Worm (Caenorhabditis elegans) whole organism, L1 larva: ENCODE results near the gene F09B12.3.

ENCODE experiments used
- C16A3.4 ChIP-seq: fragments of 150-350 bp; optimal IDR thresholded peaks from 2 replicates; lab custom pipeline; 2014; ENCODE audit warnings: missing biosample characterization, missing genetic modification characterization
- ama-1 ChIP-seq: fragments of 150-350 bp; optimal IDR thresholded peaks from 2 replicates; lab custom pipeline; 2014
- blmp-1 ChIP-seq: fragments of 150-350 bp; optimal IDR thresholded peaks from 2 replicates; lab custom pipeline; 2014; ENCODE audit warnings: missing biosample characterization, missing genetic modification characterization
- ceh-63 ChIP-seq: fragments of 200-800 bp; sonication (Bioruptor generic); optimal IDR thresholded peaks from 2 replicates; lab custom pipeline; 2018; ENCODE audit warnings: mild to moderate bottlenecking, missing genetic modification characterization, missing compliant biosample characterization
- ceh-8 ChIP-seq: fragments of 200-800 bp; sonication (Bioruptor generic); optimal IDR thresholded peaks from 2 replicates; lab custom pipeline; 2018; ENCODE audit warnings: mild to moderate bottlenecking, missing genetic modification characterization, moderate library complexity, missing compliant biosample characterization
- ceh-88 ChIP-seq: fragments of 200-800 bp; sonication (Bioruptor generic); IDR thresholded peaks from 2 replicates; pipeline ENCODE4 v1.3.6; 2022; ENCODE audit warnings: missing genetic modification characterization, missing compliant biosample characterization
- ces-1 ChIP-seq: fragments of 150-350 bp; optimal IDR thresholded peaks from 2 replicates; lab custom pipeline; 2014; ENCODE audit warnings: missing biosample characterization, missing genetic modification reagents, missing genetic modification characterization
- dsc-1 ChIP-seq: sonication (generic microtip); optimal IDR thresholded peaks from 2 replicates; lab custom pipeline; 2016; ENCODE audit warnings: mild to moderate bottlenecking, missing genetic modification characterization, missing compliant biosample characterization
- elt-2 ChIP-seq: sonication (generic microtip); optimal IDR thresholded peaks from 2 replicates; lab custom pipeline; 2016; ENCODE audit warnings: missing genetic modification characterization, mild to moderate bottlenecking, inconsistent platforms, missing compliant biosample characterization, missing genetic modification reagents
- elt-3 ChIP-seq, 6 experiments: fragments of 150-350 bp in 1 of 6; sonication (generic microtip); optimal IDR thresholded peaks; 2 replicates each; lab custom pipeline; 2017 to 2018; ENCODE audit warnings: missing biosample characterization in 6 of 6, missing genetic modification characterization in 6 of 6, inconsistent platforms in 1 of 6
- fkh-10 ChIP-seq: sonication (generic microtip); optimal IDR thresholded peaks from 2 replicates; lab custom pipeline; 2017; ENCODE audit warnings: missing biosample characterization, missing genetic modification reagents, missing genetic modification characterization
- fkh-4 ChIP-seq: sonication (generic microtip); optimal IDR thresholded peaks from 2 replicates; lab custom pipeline; 2016; ENCODE audit warnings: missing compliant biosample characterization, missing genetic modification characterization, borderline replicate concordance
- fkh-8 ChIP-seq: sonication (generic microtip); optimal IDR thresholded peaks from 2 replicates; lab custom pipeline; 2016; ENCODE audit warnings: mild to moderate bottlenecking, missing genetic modification characterization, missing compliant biosample characterization
- grh-1 ChIP-seq: fragments of 200-800 bp; sonication (Bioruptor generic); IDR thresholded peaks from 2 replicates; pipeline ENCODE4 v1.3.6; 2022; ENCODE audit warnings: missing genetic modification reagents, missing genetic modification characterization, missing compliant biosample characterization
- hlh-4 ChIP-seq: sonication (generic microtip); optimal IDR thresholded peaks from 2 replicates; lab custom pipeline; 2016; ENCODE audit warnings: mild to moderate bottlenecking, missing genetic modification characterization, missing compliant biosample characterization
- isw-1 ChIP-seq: fragments of 200-800 bp; sonication (Bioruptor generic); IDR thresholded peaks from 2 replicates; pipeline ENCODE4 v1.3.6; 2022; ENCODE audit warnings: missing genetic modification characterization, missing compliant biosample characterization
- jun-1 ChIP-seq: fragments of 150-350 bp; optimal IDR thresholded peaks from 2 replicates; lab custom pipeline; 2014; ENCODE audit warnings: missing biosample characterization, missing genetic modification reagents, missing genetic modification characterization
- lin-14 ChIP-seq: fragments of 200-800 bp; sonication (Bioruptor generic); optimal IDR thresholded peaks from 2 replicates; lab custom pipeline; 2018; ENCODE audit warnings: mild to moderate bottlenecking, missing genetic modification characterization, moderate library complexity, missing compliant biosample characterization
- lin-15B ChIP-seq: fragments of 150-350 bp; sonication (generic microtip); optimal IDR thresholded peaks from 3 replicates; lab custom pipeline; 2014; ENCODE audit warnings: missing biosample characterization, missing genetic modification characterization
- lin-35 ChIP-seq, 2 experiments: fragments of 150-350 bp; optimal IDR thresholded peaks; 2 replicates each; lab custom pipeline; 2014; ENCODE audit warnings: missing biosample characterization in 2 of 2, missing genetic modification characterization in 2 of 2, missing genetic modification reagents in 2 of 2
- lsy-2 ChIP-seq, 2 experiments: fragments of 150-350 bp; optimal IDR thresholded peaks; 2 replicates each; lab custom pipeline; 2014; ENCODE audit warnings: missing biosample characterization in 2 of 2, missing genetic modification characterization in 2 of 2
- mab-9 ChIP-seq: fragments of 200-800 bp; sonication (Bioruptor generic); IDR thresholded peaks from 2 replicates; pipeline ENCODE4 v1.3.6; 2022; ENCODE audit warnings: missing genetic modification reagents, missing genetic modification characterization, missing compliant biosample characterization
- mdl-1 ChIP-seq, 2 experiments: fragments of 150-350 bp; optimal IDR thresholded peaks; 2 replicates each; lab custom pipeline; 2014 to 2017; ENCODE audit warnings: missing biosample characterization in 2 of 2, missing genetic modification characterization in 2 of 2, inconsistent platforms in 1 of 2
- mef-2 ChIP-seq: fragments of 150-350 bp; optimal IDR thresholded peaks from 2 replicates; lab custom pipeline; 2014; ENCODE audit warnings: missing biosample characterization, missing genetic modification characterization
- mep-1 ChIP-seq: fragments of 150-350 bp; optimal IDR thresholded peaks from 2 replicates; lab custom pipeline; 2014; ENCODE audit warnings: missing biosample characterization, missing genetic modification characterization
- nhr-12 ChIP-seq: sonication (generic microtip); optimal IDR thresholded peaks from 2 replicates; lab custom pipeline; 2017; ENCODE audit warnings: missing biosample characterization, missing genetic modification characterization
- nhr-19 ChIP-seq: fragments of 200-800 bp; sonication (Bioruptor generic); conservative IDR thresholded peaks from 2 replicates; pipeline ENCODE4 v1.3.6; 2022; ENCODE audit warnings: missing genetic modification characterization, missing compliant biosample characterization
- nhr-20 ChIP-seq: sonication (generic microtip); optimal IDR thresholded peaks from 2 replicates; lab custom pipeline; 2016; ENCODE audit warnings: mild to moderate bottlenecking, missing genetic modification characterization, missing compliant biosample characterization
- nhr-237 ChIP-seq: fragments of 150-350 bp; optimal IDR thresholded peaks from 2 replicates; lab custom pipeline; 2014; ENCODE audit warnings: missing biosample characterization, missing genetic modification characterization
- nhr-28 ChIP-seq: fragments of 150-350 bp; optimal IDR thresholded peaks from 2 replicates; lab custom pipeline; 2014; ENCODE audit warnings: missing biosample characterization, missing genetic modification characterization
- nhr-71 ChIP-seq: sonication (generic microtip); optimal IDR thresholded peaks from 2 replicates; lab custom pipeline; 2016; ENCODE audit warnings: mild to moderate bottlenecking, missing genetic modification characterization, moderate library complexity, missing compliant biosample characterization
- nhr-76 ChIP-seq: sonication (generic microtip); optimal IDR thresholded peaks from 2 replicates; lab custom pipeline; 2017; ENCODE audit warnings: missing biosample characterization, missing genetic modification characterization
- nhr-84 ChIP-seq: sonication (generic microtip); optimal IDR thresholded peaks from 2 replicates; lab custom pipeline; 2017; ENCODE audit warnings: missing biosample characterization, missing genetic modification characterization
- nhr-85 ChIP-seq: sonication (generic microtip); peaks from one replicate; lab custom pipeline; 2016; ENCODE audit warnings: missing genetic modification characterization, inconsistent platforms, missing compliant biosample characterization
- nhr-90 ChIP-seq: sonication (generic microtip); optimal IDR thresholded peaks from 2 replicates; lab custom pipeline; 2016; ENCODE audit warnings: mild to moderate bottlenecking, missing genetic modification characterization, missing compliant biosample characterization; ENCODE audit not compliant: poor library complexity
- pag-3 ChIP-seq: sonication (generic microtip); optimal IDR thresholded peaks from 2 replicates; lab custom pipeline; 2017; ENCODE audit warnings: missing genetic modification characterization, mild to moderate bottlenecking, missing compliant biosample characterization, antibody characterized with exemption, borderline replicate concordance; ENCODE audit not compliant: insufficient read depth
- pqm-1 ChIP-seq: sonication (generic microtip); optimal IDR thresholded peaks from 3 replicates; lab custom pipeline; 2017; ENCODE audit warnings: missing biosample characterization, missing genetic modification characterization
- rnt-1 ChIP-seq: sonication (generic microtip); optimal IDR thresholded peaks from 2 replicates; lab custom pipeline; 2016; ENCODE audit warnings: mild to moderate bottlenecking, missing genetic modification characterization, moderate library complexity, missing compliant biosample characterization
- snpc-4 ChIP-seq: fragments of 150-350 bp; optimal IDR thresholded peaks from 2 replicates; lab custom pipeline; 2014; ENCODE audit warnings: missing biosample characterization, missing genetic modification characterization
- snu-23 ChIP-seq: sonication (generic microtip); optimal IDR thresholded peaks from 2 replicates; lab custom pipeline; 2016; ENCODE audit warnings: missing genetic modification characterization, missing compliant biosample characterization
- sox-4 ChIP-seq: sonication (generic microtip); optimal IDR thresholded peaks from 2 replicates; lab custom pipeline; 2016; ENCODE audit warnings: missing genetic modification characterization, missing compliant biosample characterization
- tbx-2 ChIP-seq: sonication (generic microtip); optimal IDR thresholded peaks from 2 replicates; lab custom pipeline; 2016; ENCODE audit warnings: missing genetic modification characterization, missing compliant biosample characterization
- tlp-1 ChIP-seq: fragments of 150-350 bp; optimal IDR thresholded peaks from 2 replicates; lab custom pipeline; 2014; ENCODE audit warnings: missing biosample characterization, missing genetic modification characterization
- unc-130 ChIP-seq: fragments of 150-350 bp; optimal IDR thresholded peaks from 2 replicates; lab custom pipeline; 2017; ENCODE audit warnings: missing biosample characterization, missing genetic modification characterization, inconsistent platforms
- unc-30 ChIP-seq: sonication (generic microtip); optimal IDR thresholded peaks from 2 replicates; lab custom pipeline; 2017; ENCODE audit warnings: missing biosample characterization, missing genetic modification characterization
- xbp-1 ChIP-seq: sonication (generic microtip); optimal IDR thresholded peaks from 2 replicates; lab custom pipeline; 2016; ENCODE audit warnings: missing genetic modification characterization, missing compliant biosample characterization
- ztf-11 ChIP-seq, 2 experiments: sonication (generic microtip); optimal IDR thresholded peaks; 2 replicates each; lab custom pipeline; 2016 to 2017; ENCODE audit warnings: missing genetic modification characterization in 2 of 2, missing biosample characterization in 1 of 2, missing compliant biosample characterization in 1 of 2

The F09B12.3 gene

ce11 chrX:15079406-15079805 lies 18.3 kb downstream of the F09B12.3 start:
- TF ChIP-seq unc-130 (tag; lab: Kevin White, UChicago) = peak; percentile 63
- peak; percentile 56 for TF ChIP-seq snu-23 (GFP tag; lab: Kevin White, UChicago)
- peak; percentile 5 for TF ChIP-seq C16A3.4 (tag; lab: Kevin White, UChicago)
- peak; percentile 38 for TF ChIP-seq nhr-90
- no peak for TF ChIP-seq rnt-1 (tag; lab: Kevin White, UChicago)
- TF ChIP-seq lin-14 = peak; percentile 64
- TF ChIP-seq elt-3 (tag; optimal IDR thresholded peaks at IDR 0.05; lab: Kevin White, UChicago) = peak in 5 of 6 experiments; percentile 48 to 92 (median 69)
- no peak for TF ChIP-seq nhr-76
- peak; percentile 69 for TF ChIP-seq nhr-71 (tag; lab: Kevin White, UChicago)
- peak; percentile 83 for TF ChIP-seq nhr-20 (tag; lab: Kevin White, UChicago)
- peak in 1 of 2 experiments; percentile 45 for TF ChIP-seq lin-35 (GFP tag; optimal IDR thresholded peaks at IDR 0.05; lab: Kevin White, UChicago)
- TF ChIP-seq grh-1 (GFP tag; lab: Robert Waterston, UW) = peak; percentile 78
- peak in 1 of 2 experiments; percentile 74 for TF ChIP-seq mdl-1 (tag; optimal IDR thresholded peaks at IDR 0.05; lab: Kevin White, UChicago)
- TF ChIP-seq nhr-85 (tag; lab: Kevin White, UChicago) = peak; percentile 92
- TF ChIP-seq lsy-2 (tag; optimal IDR thresholded peaks at IDR 0.05; lab: Kevin White, UChicago) = peak in 1 of 2 experiments; percentile 32
- TF ChIP-seq elt-2 = no peak
- peak; percentile 86 for TF ChIP-seq blmp-1
- TF ChIP-seq tbx-2 (tag; lab: Kevin White, UChicago) = peak; percentile 40
- TF ChIP-seq ceh-88 (GFP tag; lab: Robert Waterston, UW) = no peak
- TF ChIP-seq nhr-19 = peak; percentile 60

- no peak for TF ChIP-seq pqm-1 (tag; lab: Kevin White, UChicago)
These were observed 19.5 kb downstream of the F09B12.3 start for ce11 chrX:15078276-15078675.

- TF ChIP-seq ceh-8 (GFP tag; lab: Kevin White, UChicago) = no peak
- TF ChIP-seq fkh-8 = no peak
- peak in 1 of 2 experiments; percentile 56 for TF ChIP-seq lin-35 (GFP tag; optimal IDR thresholded peaks at IDR 0.05; lab: Kevin White, UChicago)
- TF ChIP-seq isw-1 = no peak
- TF ChIP-seq jun-1 = no peak
- TF ChIP-seq elt-3 (tag; optimal IDR thresholded peaks at IDR 0.05; lab: Kevin White, UChicago) = peak in 3 of 6 experiments; percentile 4 to 32 (median 17)
- TF ChIP-seq hlh-4 (tag; lab: Kevin White, UChicago) = no peak
- TF ChIP-seq C16A3.4 (tag; lab: Kevin White, UChicago) = no peak
- TF ChIP-seq lin-15B (tag; lab: Kevin White, UChicago) = no peak
- TF ChIP-seq mef-2 (tag; lab: Kevin White, UChicago) = no peak
- TF ChIP-seq xbp-1 (tag; lab: Kevin White, UChicago) = no peak
- peak; percentile 41 for TF ChIP-seq tbx-2 (tag; lab: Kevin White, UChicago)
- peak; percentile 74 for TF ChIP-seq lin-14
- peak; percentile 82 for TF ChIP-seq ama-1 (lab: Kevin White, UChicago)
- TF ChIP-seq fkh-10 (GFP tag; lab: Kevin White, UChicago) = no peak
- no peak for TF ChIP-seq snpc-4 (tag; lab: Kevin White, UChicago)
- TF ChIP-seq snu-23 (GFP tag; lab: Kevin White, UChicago) = peak; percentile 61
- no peak for TF ChIP-seq unc-30 (tag; lab: Kevin White, UChicago)
- TF ChIP-seq nhr-28 (tag; lab: Kevin White, UChicago) = no peak
- no peak for TF ChIP-seq dsc-1 (tag; lab: Kevin White, UChicago)
- TF ChIP-seq ztf-11 (tag; optimal IDR thresholded peaks at IDR 0.05; lab: Kevin White, UChicago) = no peak
- TF ChIP-seq nhr-84 (tag; lab: Kevin White, UChicago) = no peak
- peak in 1 of 2 experiments; percentile 41 for TF ChIP-seq mdl-1 (tag; optimal IDR thresholded peaks at IDR 0.05; lab: Kevin White, UChicago)
- TF ChIP-seq nhr-12 (tag; lab: Kevin White, UChicago) = no peak
- TF ChIP-seq nhr-237 (tag; lab: Kevin White, UChicago) = no peak
- no peak for TF ChIP-seq sox-4 (tag; lab: Kevin White, UChicago)
- no peak for TF ChIP-seq pag-3
- no peak for TF ChIP-seq fkh-4 (tag; lab: Kevin White, UChicago)
- TF ChIP-seq tlp-1 (tag; lab: Kevin White, UChicago) = no peak
- TF ChIP-seq mep-1 (tag; lab: Kevin White, UChicago) = no peak
- TF ChIP-seq mab-9 = no peak
- no peak for TF ChIP-seq ces-1 (GFP tag; lab: Kevin White, UChicago)
- TF ChIP-seq nhr-90 = peak; percentile 58
- no peak for TF ChIP-seq ceh-63 (GFP tag; lab: Kevin White, UChicago)
These were observed 20.0 kb downstream of the F09B12.3 start, which contains the start of the genes H40L08.8, H40L08.2 and H40L08.7 for ce11 chrX:15077597-15078261. H40L08.8 (minus strand) TSS chrX:15077633. H40L08.2 (minus strand) TSS chrX:15077744. H40L08.7 (minus strand) TSS chrX:15077744.
